Worm (Caenorhabditis elegans): ENCODE results near the gene C11D2.3.

C11D2.3 gene

DNA sequence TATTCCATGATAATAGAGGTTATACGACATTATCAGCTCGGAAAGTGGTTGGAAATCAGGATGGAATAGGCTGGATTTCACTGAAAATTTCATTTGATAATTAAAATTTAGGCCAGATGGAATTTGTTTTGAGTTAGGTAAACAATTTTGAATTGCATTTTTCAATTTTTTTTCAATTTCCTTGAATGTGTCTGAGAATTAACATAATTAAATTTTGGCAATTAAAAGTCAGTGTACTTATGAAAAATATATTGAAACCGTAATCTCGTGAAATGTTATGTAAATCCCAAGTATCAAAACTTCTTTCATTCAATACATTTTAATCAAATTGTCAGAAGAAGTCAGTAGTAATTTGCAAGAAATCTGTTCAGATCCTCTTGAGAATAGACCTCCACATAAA, 5.6 kb upstream of the C11D2.3 start:
- TF ChIP-seq ceh-6 (GFP tag; optimal IDR thresholded peaks at IDR 0.05) (no peak), hlh-13 (GFP tag; optimal IDR thresholded peaks at IDR 0.05) (no peak), sox-4 (tag; optimal IDR thresholded peaks at IDR 0.05) (no peak), ceh-24 (tag; optimal IDR thresholded peaks at IDR 0.05) (no peak), elt-4 (tag; optimal IDR thresholded peaks at IDR 0.05) (no peak), C08G9.2 (tag; optimal IDR thresholded peaks at IDR 0.05) (no peak), ttx-3 (tag; optimal IDR thresholded peaks at IDR 0.05) (no peak), ceh-31 (tag; optimal IDR thresholded peaks at IDR 0.05) (no peak), K02D7.2 (tag; optimal IDR thresholded peaks at IDR 0.05) (no peak), che-1 (tag; optimal IDR thresholded peaks at IDR 0.05) (no peak), T23F11.4 (GFP tag; optimal IDR thresholded peaks at IDR 0.05) (no peak)

DNA sequence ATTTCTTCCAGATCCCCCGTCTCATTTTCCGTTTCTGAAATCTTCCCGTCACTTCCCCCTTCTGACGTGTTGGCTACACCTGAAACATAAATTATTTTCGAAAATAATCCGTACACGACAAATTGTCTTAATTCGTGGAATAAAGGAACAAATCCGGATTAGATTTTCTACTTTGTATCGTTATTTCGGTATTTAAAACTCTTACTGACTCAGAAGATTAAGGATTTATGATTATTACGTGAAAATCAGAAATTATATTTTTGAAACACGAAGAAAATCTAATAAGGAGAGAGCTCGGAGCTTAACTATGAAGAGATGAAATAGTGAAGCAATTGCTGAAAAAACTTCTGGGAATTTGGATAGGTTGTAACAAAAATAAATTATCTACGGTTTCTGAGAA, 2.3 kb upstream of the C11D2.3 start:
- TF ChIP-seq Y22D7AL.16 (tag; optimal IDR thresholded peaks at IDR 0.05): no peak
- TF ChIP-seq ceh-45 (GFP tag; IDR thresholded peaks at IDR 0.05): no peak
- no peak for TF ChIP-seq unc-55 (GFP tag; optimal IDR thresholded peaks at IDR 0.05)
- TF ChIP-seq lin-11 (tag; optimal IDR thresholded peaks at IDR 0.05): no peak
- TF ChIP-seq fax-1 (tag; optimal IDR thresholded peaks at IDR 0.05): no peak
- TF ChIP-seq syd-9 (tag; optimal IDR thresholded peaks at IDR 0.05): no peak
- TF ChIP-seq pha-2 (tag; optimal IDR thresholded peaks at IDR 0.05): no peak
- no peak for TF ChIP-seq ceh-30 (tag; optimal IDR thresholded peaks at IDR 0.05)
- TF ChIP-seq K09A11.1 (tag; optimal IDR thresholded peaks at IDR 0.05; ENCODE audit: insufficient read depth): no peak
- no peak for TF ChIP-seq pqm-1 (tag; optimal IDR thresholded peaks at IDR 0.05)

DNA sequence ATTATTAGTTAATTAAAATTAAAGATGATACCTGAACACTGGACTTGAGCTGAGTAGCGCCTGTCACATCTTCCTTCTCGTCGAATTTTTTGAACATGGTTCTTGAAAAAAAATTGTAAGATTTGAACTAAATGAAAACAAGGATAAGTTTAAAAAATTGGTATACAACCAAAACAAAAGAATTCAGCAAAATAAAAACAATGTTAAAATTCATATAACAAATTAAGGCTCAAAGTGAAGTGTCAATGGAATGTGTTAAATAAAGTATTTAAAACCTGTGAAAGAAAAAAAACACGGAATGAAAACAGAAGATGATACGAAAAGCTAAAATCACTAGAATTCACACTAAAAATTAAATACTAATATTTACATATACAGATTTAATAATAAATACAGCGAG, 3.7 kb downstream of the C11D2.3 start, which contains the start of gene C11D2.7:
TSS of gene C11D2.7 (minus strand) at position 101 of the 400 bp plus-strand sequence.
- no peak for TF ChIP-seq ttx-3 (tag; optimal IDR thresholded peaks at IDR 0.05)
- no peak for TF ChIP-seq tbx-2 (tag; optimal IDR thresholded peaks at IDR 0.05)
- TF ChIP-seq C08G9.2 (tag; optimal IDR thresholded peaks at IDR 0.05): no peak
- TF ChIP-seq ceh-6 (GFP tag; optimal IDR thresholded peaks at IDR 0.05): no peak
- TF ChIP-seq fkh-10 (GFP tag; optimal IDR thresholded peaks at IDR 0.05): no peak
- no peak for TF ChIP-seq ama-1 (optimal IDR thresholded peaks at IDR 0.05)
- TF ChIP-seq gmeb-2 (tag; optimal IDR thresholded peaks at IDR 0.05): no peak
- no peak for TF ChIP-seq zip-5 (tag; optimal IDR thresholded peaks at IDR 0.05)
- TF ChIP-seq hlh-13 (GFP tag; optimal IDR thresholded peaks at IDR 0.05): no peak
- TF ChIP-seq ceh-24 (tag; optimal IDR thresholded peaks at IDR 0.05): no peak
- no peak for TF ChIP-seq K02D7.2 (tag; optimal IDR thresholded peaks at IDR 0.05)
- TF ChIP-seq ceh-2 (tag; optimal IDR thresholded peaks at IDR 0.05): no peak
- TF ChIP-seq ceh-14 (tag; optimal IDR thresholded peaks at IDR 0.05): no peak

DNA sequence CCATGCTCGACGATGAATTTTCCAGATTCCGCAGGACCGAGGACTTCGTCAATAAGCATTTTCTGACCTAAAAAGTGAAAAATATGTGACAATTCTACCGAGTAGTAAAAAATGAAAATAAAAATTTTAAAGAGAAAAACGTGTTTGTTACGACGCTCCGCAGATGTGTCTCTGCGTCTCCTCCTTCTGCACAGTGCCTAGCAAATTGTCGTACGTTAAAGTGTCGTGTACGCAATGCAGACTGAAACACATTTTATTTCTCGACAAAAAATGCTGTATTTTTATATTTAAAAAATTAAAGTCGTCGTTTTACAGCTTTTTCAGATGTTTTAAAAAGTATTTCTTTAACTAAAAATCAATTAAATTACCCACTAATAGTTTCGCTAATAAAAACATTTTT, 5.2 kb downstream of the C11D2.3 start, which contains the start of gene C11D2.4:
TSS of gene C11D2.4 (minus strand) at position 128 of the 400 bp plus-strand sequence.
- TF ChIP-seq ceh-45 (GFP tag; IDR thresholded peaks at IDR 0.05): no peak
- no peak for TF ChIP-seq ceh-31 (tag; optimal IDR thresholded peaks at IDR 0.05)
- TF ChIP-seq hlh-6 (tag; optimal IDR thresholded peaks at IDR 0.05): no peak

DNA sequence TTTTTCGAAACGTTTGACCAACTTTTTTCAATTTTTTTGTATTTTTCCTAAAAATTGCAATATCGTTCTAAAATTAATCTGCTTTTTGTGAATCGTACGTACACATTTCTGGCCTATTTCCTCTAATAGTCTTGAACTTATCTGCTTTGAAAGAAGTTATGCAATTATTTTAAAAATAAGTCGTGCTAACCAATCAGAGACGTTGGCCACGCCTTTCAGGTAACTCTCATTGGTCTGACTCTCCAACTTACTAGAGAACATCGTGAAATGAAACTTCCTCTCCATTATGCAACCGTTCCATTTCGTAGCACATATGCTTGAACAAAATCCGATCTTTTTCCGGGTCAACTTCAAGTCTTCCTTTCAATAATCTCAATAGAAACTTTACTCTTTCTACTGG, 8.0 kb downstream of the C11D2.3 start:
- no peak for TF ChIP-seq pha-4 (tag; optimal IDR thresholded peaks at IDR 0.05)
- no peak for TF ChIP-seq pag-3 (tag; optimal IDR thresholded peaks at IDR 0.05; ENCODE audit: borderline replicate concordance)
- TF ChIP-seq nfya-1 (tag; optimal IDR thresholded peaks at IDR 0.05): peak; percentile 63
- no peak for TF ChIP-seq pqm-1 (tag; optimal IDR thresholded peaks at IDR 0.05)
- TF ChIP-seq unc-42 (tag; optimal IDR thresholded peaks at IDR 0.05): no peak
- TF ChIP-seq C08G9.2 (tag; optimal IDR thresholded peaks at IDR 0.05): no peak
- no peak for TF ChIP-seq madf-2 (tag; optimal IDR thresholded peaks at IDR 0.05)
- TF ChIP-seq lim-6 (tag; optimal IDR thresholded peaks at IDR 0.05): no peak

Measured in whole organism, late embryonic.